Fruit fly (Drosophila melanogaster): ENCODE data around the gene Psa.

The Psa gene

dm6 chr3L:1546349-1547116 is 43.9 kb downstream of the Psa start:
- TF ChIP-seq CTCF (optimal IDR thresholded peaks at IDR 0.05) (no peak), CG8478 (optimal IDR thresholded peaks at IDR 0.05) (no peak)

dm6 chr3L:1547117-1547507 is 44.5 kb downstream of the Psa start:
- TF ChIP-seq CTCF (optimal IDR thresholded peaks at IDR 0.05), result no peak
- TF ChIP-seq CG8478 (optimal IDR thresholded peaks at IDR 0.05), result no peak

- TF ChIP-seq CTCF (optimal IDR thresholded peaks at IDR 0.05) (no peak), CG8478 (optimal IDR thresholded peaks at IDR 0.05) (no peak)
Observed at dm6 chr3L:1548345-1548970, 45.8 kb downstream of the Psa start.

dm6 chr3L:1549148-1549547 is 46.5 kb downstream of the Psa start:
- TF ChIP-seq CTCF (optimal IDR thresholded peaks at IDR 0.05), result no peak
- no peak for TF ChIP-seq CG8478 (optimal IDR thresholded peaks at IDR 0.05)

dm6 chr3L:1549634-1550071 is 47.0 kb downstream of the Psa start:
- TF ChIP-seq CTCF (optimal IDR thresholded peaks at IDR 0.05), result no peak
- TF ChIP-seq CG8478 (optimal IDR thresholded peaks at IDR 0.05), result no peak

dm6 chr3L:1550914-1551313 is 48.3 kb downstream of the Psa start:
- TF ChIP-seq CTCF (optimal IDR thresholded peaks at IDR 0.05), result no peak
- TF ChIP-seq CG8478 (optimal IDR thresholded peaks at IDR 0.05), result no peak

dm6 chr3L:1553193-1553592 is 50.5 kb downstream of the Psa start, which contains the start of gene Pcyt2:
Gene Pcyt2 (plus strand): TSS chr3L:1553493.
- no peak for TF ChIP-seq CTCF (optimal IDR thresholded peaks at IDR 0.05)
- no peak for TF ChIP-seq CG8478 (optimal IDR thresholded peaks at IDR 0.05)

- TF ChIP-seq CG8478 (optimal IDR thresholded peaks at IDR 0.05) (no peak), CTCF (optimal IDR thresholded peaks at IDR 0.05) (no peak)
Observed at dm6 chr3L:1558178-1558788, 55.6 kb downstream of the Psa start, which contains the start of the genes Pex10 and CG12099. Gene Pex10 (plus strand): TSS chr3L:1558228. Gene CG12099 (minus strand): TSS chr3L:1558484.

dm6 chr3L:1565092-1565491 is 62.4 kb downstream of the Psa start, which contains the start of gene CG12003:
Gene CG12003 (plus strand): TSS chr3L:1565392.
- TF ChIP-seq CG8478 (optimal IDR thresholded peaks at IDR 0.05) (no peak), CTCF (optimal IDR thresholded peaks at IDR 0.05) (no peak)

dm6 chr3L:1568225-1569161 is 65.8 kb downstream of the Psa start, which contains the start of gene CG7879:
Gene CG7879 (minus strand): TSS chr3L:1568608.
- TF ChIP-seq CG8478 (optimal IDR thresholded peaks at IDR 0.05), result no peak
- TF ChIP-seq CTCF (optimal IDR thresholded peaks at IDR 0.05), result no peak

- TF ChIP-seq CTCF (optimal IDR thresholded peaks at IDR 0.05), result no peak
- no peak for TF ChIP-seq CG8478 (optimal IDR thresholded peaks at IDR 0.05)
Observed at dm6 chr3L:1569162-1569965, 66.7 kb downstream of the Psa start, which contains the start of gene Tmep. Gene Tmep (plus strand): TSS chr3L:1569181.

dm6 chr3L:1569966-1570276 is 67.3 kb downstream of the Psa start:
- TF ChIP-seq CTCF (optimal IDR thresholded peaks at IDR 0.05) (no peak), CG8478 (optimal IDR thresholded peaks at IDR 0.05) (no peak)

- TF ChIP-seq CTCF (optimal IDR thresholded peaks at IDR 0.05) (no peak), CG8478 (optimal IDR thresholded peaks at IDR 0.05) (no peak)
Observed at dm6 chr3L:1571077-1571476, 68.4 kb downstream of the Psa start.

Data from S2 (cell line).